Worm (Caenorhabditis elegans) whole organism, mixed stage, embryonic: ENCODE results near the gene Y55D5A.1.

Experiments used
- M03D4.4 ChIP-seq: sonication (generic microtip); optimal IDR thresholded peaks from 2 replicates; lab custom pipeline; 2017; ENCODE audit warnings: mild to moderate bottlenecking, missing genetic modification characterization, missing compliant biosample characterization
- bed-3 ChIP-seq: fragments of 200-800 bp; sonication (Bioruptor generic); optimal IDR thresholded peaks from 3 replicates; lab custom pipeline; 2018; ENCODE audit warnings: mild to moderate bottlenecking, missing genetic modification characterization, moderate library complexity, missing compliant biosample characterization
- blmp-1 ChIP-seq: fragments of 150-350 bp; optimal IDR thresholded peaks from 2 replicates; lab custom pipeline; 2014; ENCODE audit warnings: missing biosample characterization, missing genetic modification characterization
- ceh-39 ChIP-seq: fragments of 150-350 bp; optimal IDR thresholded peaks from 2 replicates; lab custom pipeline; 2014; ENCODE audit warnings: missing biosample characterization, missing genetic modification characterization
- ceh-83 ChIP-seq: fragments of 200-800 bp; sonication (Bioruptor generic); optimal IDR thresholded peaks from 2 replicates; lab custom pipeline; 2018; ENCODE audit warnings: mild to moderate bottlenecking, missing genetic modification characterization, missing compliant biosample characterization
- cnd-1 ChIP-seq: fragments of 200-800 bp; sonication (Bioruptor generic); optimal IDR thresholded peaks from 2 replicates; lab custom pipeline; 2018; ENCODE audit warnings: mild to moderate bottlenecking, missing genetic modification characterization, missing compliant biosample characterization
- drap-1 ChIP-seq: fragments of 200-800 bp; sonication (Bioruptor generic); optimal IDR thresholded peaks from 3 replicates; lab custom pipeline; 2018; ENCODE audit warnings: mild to moderate bottlenecking, missing genetic modification characterization, missing compliant biosample characterization
- elt-1 ChIP-seq: sonication (generic microtip); optimal IDR thresholded peaks from 2 replicates; lab custom pipeline; 2017; ENCODE audit warnings: missing genetic modification characterization, mild to moderate bottlenecking, missing compliant biosample characterization, antibody characterized with exemption, moderate library complexity, borderline replicate concordance; ENCODE audit not compliant: insufficient read depth
- elt-3 ChIP-seq: fragments of 150-350 bp; optimal IDR thresholded peaks from 2 replicates; lab custom pipeline; 2014; ENCODE audit warnings: missing biosample characterization, missing genetic modification characterization
- flh-1 ChIP-seq: fragments of 200-800 bp; sonication (Bioruptor generic); optimal IDR thresholded peaks from 2 replicates; lab custom pipeline; 2018; ENCODE audit warnings: mild to moderate bottlenecking, missing genetic modification characterization, moderate library complexity, missing compliant biosample characterization
- ham-2 ChIP-seq: fragments of 200-800 bp; sonication (Bioruptor generic); optimal IDR thresholded peaks from 2 replicates; lab custom pipeline; 2018; ENCODE audit warnings: mild to moderate bottlenecking, missing genetic modification characterization, missing compliant biosample characterization
- lin-13 ChIP-seq: fragments of 150-350 bp; optimal IDR thresholded peaks from 2 replicates; lab custom pipeline; 2014; ENCODE audit warnings: missing biosample characterization, missing genetic modification characterization
- lin-32 ChIP-seq: fragments of 200-800 bp; sonication (Bioruptor generic); optimal IDR thresholded peaks from 2 replicates; lab custom pipeline; 2018; ENCODE audit warnings: mild to moderate bottlenecking, missing genetic modification characterization, missing compliant biosample characterization
- lsy-2 ChIP-seq: fragments of 150-350 bp; optimal IDR thresholded peaks from 2 replicates; lab custom pipeline; 2014; ENCODE audit warnings: missing biosample characterization, missing genetic modification characterization
- mab-5 ChIP-seq: fragments of 150-350 bp; optimal IDR thresholded peaks from 2 replicates; lab custom pipeline; 2014; ENCODE audit warnings: missing biosample characterization, missing genetic modification characterization
- mep-1 ChIP-seq: fragments of 150-350 bp; optimal IDR thresholded peaks from 2 replicates; lab custom pipeline; 2017; ENCODE audit warnings: missing biosample characterization, missing genetic modification reagents, missing genetic modification characterization, inconsistent platforms
- mls-2 ChIP-seq: sonication (generic microtip); optimal IDR thresholded peaks from 2 replicates; lab custom pipeline; 2016; ENCODE audit warnings: mild to moderate bottlenecking, missing genetic modification characterization, moderate library complexity, missing compliant biosample characterization
- nhr-237 ChIP-seq: fragments of 150-350 bp; optimal IDR thresholded peaks from 2 replicates; lab custom pipeline; 2014; ENCODE audit warnings: missing biosample characterization, missing genetic modification characterization
- nhr-28 ChIP-seq: fragments of 150-350 bp; optimal IDR thresholded peaks from 2 replicates; lab custom pipeline; 2014; ENCODE audit warnings: missing biosample characterization, missing genetic modification characterization
- nhr-76 ChIP-seq: sonication (generic microtip); optimal IDR thresholded peaks from 2 replicates; lab custom pipeline; 2017; ENCODE audit warnings: missing biosample characterization, missing genetic modification characterization
- pha-4 ChIP-seq: fragments of 150-350 bp; optimal IDR thresholded peaks from 2 replicates; lab custom pipeline; 2018; ENCODE audit warnings: missing biosample characterization, missing genetic modification reagents, missing genetic modification characterization
- snpc-4 ChIP-seq: fragments of 150-350 bp; optimal IDR thresholded peaks from 2 replicates; lab custom pipeline; 2014; ENCODE audit warnings: missing biosample characterization, missing genetic modification characterization
- sptf-1 ChIP-seq: sonication (generic microtip); optimal IDR thresholded peaks from 2 replicates; lab custom pipeline; 2017; ENCODE audit warnings: mild to moderate bottlenecking, missing genetic modification characterization, moderate library complexity, missing compliant biosample characterization
- tbx-8 ChIP-seq: fragments of 200-800 bp; sonication (Bioruptor generic); optimal IDR thresholded peaks from 2 replicates; lab custom pipeline; 2018; ENCODE audit warnings: mild to moderate bottlenecking, missing genetic modification characterization, moderate library complexity, missing compliant biosample characterization
- unc-120 ChIP-seq: sonication (generic microtip); optimal IDR thresholded peaks from 2 replicates; lab custom pipeline; 2017; ENCODE audit warnings: missing genetic modification characterization, missing compliant biosample characterization; ENCODE audit not compliant: poor library complexity, severe bottlenecking
- unc-39 ChIP-seq: fragments of 150-350 bp; optimal IDR thresholded peaks from 2 replicates; lab custom pipeline; 2014; ENCODE audit warnings: missing biosample characterization, missing genetic modification characterization
- unc-62 ChIP-seq: fragments of 150-350 bp; optimal IDR thresholded peaks from 2 replicates; lab custom pipeline; 2014; ENCODE audit warnings: missing biosample characterization, missing genetic modification reagents, missing genetic modification characterization
- zip-8 ChIP-seq: fragments of 150-350 bp; optimal IDR thresholded peaks from 2 replicates; lab custom pipeline; 2014; ENCODE audit warnings: missing biosample characterization, missing genetic modification characterization
- ztf-11 ChIP-seq: fragments of 150-350 bp; optimal IDR thresholded peaks from 2 replicates; lab custom pipeline; 2014; ENCODE audit warnings: missing biosample characterization, missing genetic modification characterization

Y55D5A.1 gene

ce11 chrIII:2982109-2982508, at the start of gene Y55D5A.1:
Gene Y55D5A.1, plus strand, starts transcription at chrIII:2982409.
- TF ChIP-seq nhr-28 (tag; lab: Kevin White, UChicago) (no peak), zip-8 (tag; lab: Kevin White, UChicago) (no peak), drap-1 (GFP tag; lab: Kevin White, UChicago) (no peak)

DNA sequence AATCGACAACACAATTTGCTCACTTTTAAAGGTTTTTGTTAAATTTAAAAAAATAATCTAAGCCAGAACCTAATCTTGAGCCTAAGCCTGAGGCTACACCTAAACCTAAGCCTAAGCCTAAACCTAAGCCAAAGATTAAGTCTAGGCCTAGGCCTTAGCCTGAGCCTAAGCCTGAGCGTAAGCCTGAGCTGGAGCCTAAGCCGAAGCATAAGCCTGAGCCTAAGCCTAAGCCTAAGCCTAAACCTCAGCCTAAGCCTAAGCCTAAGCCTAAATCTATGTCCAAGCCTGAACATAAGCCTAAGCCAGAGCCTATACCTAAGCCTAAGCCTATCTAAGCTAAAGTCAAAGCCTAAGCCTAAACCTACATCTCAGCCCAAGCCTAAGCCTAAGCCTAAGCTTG, 44.4 kb upstream of the Y55D5A.1 start:
- TF ChIP-seq M03D4.4 (tag; lab: Kevin White, UChicago) (no peak), pha-4 (tag; lab: Kevin White, UChicago) (no peak), lin-13 (tag; lab: Kevin White, UChicago) (no peak), nhr-237 (no peak), bed-3 (no peak), zip-8 (tag; lab: Kevin White, UChicago) (no peak), sptf-1 (tag; lab: Kevin White, UChicago) (no peak), ham-2 (GFP tag; lab: Kevin White, UChicago) (no peak), elt-1 (no peak), lsy-2 (no peak), nhr-76 (tag; lab: Kevin White, UChicago) (no peak), ztf-11 (tag; lab: Kevin White, UChicago) (no peak), blmp-1 (no peak), lin-32 (GFP tag; lab: Kevin White, UChicago) (no peak), drap-1 (GFP tag; lab: Kevin White, UChicago) (no peak), snpc-4 (no peak), mls-2 (no peak), unc-62 (GFP tag; lab: Kevin White, UChicago) (no peak), nhr-28 (tag; lab: Kevin White, UChicago) (no peak), unc-120 (tag; lab: Kevin White, UChicago) (no peak)

DNA sequence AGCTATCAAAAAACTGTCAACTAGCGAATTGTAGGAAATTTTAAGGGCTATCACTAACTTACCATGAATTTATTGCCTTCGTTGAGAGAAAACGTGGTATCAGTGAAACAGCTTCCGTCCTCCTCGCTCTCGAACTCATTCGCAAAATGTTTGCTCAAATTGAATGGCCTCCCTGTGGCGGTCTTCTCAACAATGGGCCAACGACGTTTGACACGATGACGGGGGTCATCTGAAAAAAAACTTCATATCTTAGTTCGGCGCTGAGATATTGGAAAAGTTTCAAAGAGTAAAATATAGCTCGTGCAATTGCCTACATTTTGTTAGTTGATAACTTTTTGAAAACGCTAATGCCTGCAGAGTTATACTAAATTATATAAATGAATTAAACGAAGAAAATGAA, 40.6 kb upstream of the Y55D5A.1 start:
- TF ChIP-seq elt-3 (tag; lab: Kevin White, UChicago): no peak
- no peak for TF ChIP-seq mab-5 (tag; lab: Kevin White, UChicago)
- no peak for TF ChIP-seq nhr-237
- TF ChIP-seq unc-62 (GFP tag; lab: Kevin White, UChicago): no peak
- TF ChIP-seq ham-2 (GFP tag; lab: Kevin White, UChicago): no peak

DNA sequence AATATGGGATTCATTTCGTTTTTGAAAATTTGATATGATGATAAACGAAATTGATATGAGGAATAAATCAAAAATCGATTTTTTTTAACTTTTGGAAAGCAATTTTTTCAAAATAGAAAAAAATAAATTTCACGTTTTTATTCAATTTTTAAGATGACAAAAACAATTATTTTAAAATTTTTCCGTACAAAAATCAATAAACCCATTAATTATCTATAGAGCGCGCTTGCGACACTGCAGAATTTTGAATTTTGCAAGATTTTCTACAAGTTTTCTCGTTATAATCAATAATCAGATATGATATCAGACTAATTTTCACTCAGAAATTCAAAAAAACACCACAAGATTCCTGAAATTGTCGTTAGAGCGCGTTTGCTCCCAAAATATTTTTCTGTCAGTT, 38.2 kb upstream of the Y55D5A.1 start, which contains the start of gene R10F2.6:
Gene R10F2.6, minus strand, starts transcription at position 101 of the 400 bp plus-strand sequence.
- TF ChIP-seq lin-13 (tag; lab: Kevin White, UChicago) (no peak), cnd-1 (tag; lab: Kevin White, UChicago) (no peak), nhr-237 (no peak), ceh-83 (GFP tag; lab: Kevin White, UChicago) (no peak), unc-62 (GFP tag; lab: Kevin White, UChicago) (no peak), sptf-1 (tag; lab: Kevin White, UChicago) (no peak), snpc-4 (no peak), mab-5 (tag; lab: Kevin White, UChicago) (no peak), blmp-1 (no peak), nhr-76 (tag; lab: Kevin White, UChicago) (no peak), nhr-28 (tag; lab: Kevin White, UChicago) (no peak), mep-1 (tag; lab: Kevin White, UChicago) (no peak), drap-1 (GFP tag; lab: Kevin White, UChicago) (no peak), lsy-2 (no peak), tbx-8 (GFP tag; lab: Kevin White, UChicago) (no peak), flh-1 (no peak), pha-4 (tag; lab: Kevin White, UChicago) (no peak), mls-2 (no peak), ceh-39 (tag; lab: Kevin White, UChicago) (no peak), M03D4.4 (tag; lab: Kevin White, UChicago) (no peak)
- TF ChIP-seq, all 35 proteins: peak for 0

DNA sequence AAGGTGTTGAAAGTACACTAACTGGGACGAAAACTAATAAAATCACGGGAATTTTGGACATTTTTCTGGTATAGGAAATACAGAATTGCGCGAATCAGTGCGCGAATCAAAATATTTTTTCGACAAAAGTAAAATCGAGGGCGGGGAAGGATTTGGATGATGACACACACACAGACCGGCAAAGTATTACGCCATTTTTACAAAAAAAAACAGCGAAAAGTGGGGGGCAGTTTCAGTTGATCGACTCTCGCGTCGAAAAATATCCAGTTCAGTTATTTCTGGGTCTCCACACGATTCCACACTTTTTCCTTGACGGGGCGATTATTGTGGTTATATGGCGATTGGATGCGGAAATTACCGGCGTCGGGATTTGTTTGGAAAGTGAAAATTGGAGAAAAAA, 36.1 kb upstream of the Y55D5A.1 start, which contains the start of gene H05C05.4:
Gene H05C05.4, minus strand, starts transcription at position 101 of the 400 bp plus-strand sequence.
- TF ChIP-seq zip-8 (tag; lab: Kevin White, UChicago): no peak
- TF ChIP-seq unc-120 (tag; lab: Kevin White, UChicago): no peak
- TF ChIP-seq unc-62 (GFP tag; lab: Kevin White, UChicago): no peak
- TF ChIP-seq unc-39 (tag; lab: Kevin White, UChicago): no peak
